Worm (Caenorhabditis elegans): ENCODE measurements around the gene oig-4.

- no peak for TF ChIP-seq F13C5.2 (tag; optimal IDR thresholded peaks at IDR 0.05)
- TF ChIP-seq hmg-4 (GFP tag; optimal IDR thresholded peaks at IDR 0.05), result no peak
- TF ChIP-seq ama-1 (optimal IDR thresholded peaks at IDR 0.05), result no peak
- TF ChIP-seq ets-7 (tag; optimal IDR thresholded peaks at IDR 0.05), result no peak
- TF ChIP-seq tra-4 (tag; optimal IDR thresholded peaks at IDR 0.05), result no peak
- no peak for TF ChIP-seq hmbx-1 (tag; optimal IDR thresholded peaks at IDR 0.05)
- no peak for TF ChIP-seq tbx-11 (GFP tag; IDR thresholded peaks at IDR 0.05)
- no peak for TF ChIP-seq tbx-37 (GFP tag; conservative IDR thresholded peaks at IDR 0.05)
- TF ChIP-seq ceh-36 (tag; optimal IDR thresholded peaks at IDR 0.05), result no peak
- TF ChIP-seq hnd-1 (tag; optimal IDR thresholded peaks at IDR 0.05), result no peak
These were observed 25.7 kb downstream of the oig-4 start for ce11 chrII:7639036-7639435.
